Worm (Caenorhabditis elegans) whole organism, L1 larva: ENCODE results near the gene ZK856.18.
A peak's percentile ranks its signal among the peaks of the same experiment; 100 is the strongest.

Experiments
- aha-1 ChIP-seq: fragments of 150-350 bp; optimal IDR thresholded peaks from 2 replicates; lab custom pipeline; 2014; ENCODE audit warnings: missing biosample characterization, missing genetic modification characterization
- alr-1 ChIP-seq: fragments of 200-800 bp; sonication (Bioruptor generic); optimal IDR thresholded peaks from 2 replicates; lab custom pipeline; 2018; ENCODE audit warnings: borderline replicate concordance, mild to moderate bottlenecking, missing genetic modification characterization, missing compliant biosample characterization
- ama-1 ChIP-seq: fragments of 150-350 bp; optimal IDR thresholded peaks from 2 replicates; lab custom pipeline; 2014
- ceh-8 ChIP-seq: fragments of 200-800 bp; sonication (Bioruptor generic); optimal IDR thresholded peaks from 2 replicates; lab custom pipeline; 2018; ENCODE audit warnings: mild to moderate bottlenecking, missing genetic modification characterization, moderate library complexity, missing compliant biosample characterization
- ceh-82 ChIP-seq, 3 experiments: fragments of 150-350 bp in 1 of 3; sonication (generic microtip) in 2 of 3; optimal IDR thresholded peaks; 2 replicates each; lab custom pipeline; 2014 to 2017; ENCODE audit warnings: missing biosample characterization in 3 of 3, missing genetic modification characterization in 3 of 3
- ceh-90 ChIP-seq: sonication (generic microtip); optimal IDR thresholded peaks from 2 replicates; lab custom pipeline; 2016; ENCODE audit warnings: missing genetic modification characterization, missing compliant biosample characterization
- ces-1 ChIP-seq: fragments of 150-350 bp; optimal IDR thresholded peaks from 2 replicates; lab custom pipeline; 2014; ENCODE audit warnings: missing biosample characterization, missing genetic modification reagents, missing genetic modification characterization
- efl-1 ChIP-seq, 4 experiments: fragments of 150-350 bp; optimal IDR thresholded peaks in 3 of 4; peaks in 1 of 4; 1 replicate in 1 of 4; 2 replicates in 3 of 4; lab custom pipeline; 2014; ENCODE audit warnings: missing biosample characterization in 2 of 4, missing genetic modification characterization in 2 of 4, missing genetic modification reagents in 2 of 4
- efl-3 ChIP-seq: fragments of 200-800 bp; sonication (Bioruptor generic); optimal IDR thresholded peaks from 2 replicates; lab custom pipeline; 2018; ENCODE audit warnings: mild to moderate bottlenecking, missing genetic modification characterization, missing compliant biosample characterization
- egl-13 ChIP-seq: sonication (generic microtip); optimal IDR thresholded peaks from 2 replicates; lab custom pipeline; 2016; ENCODE audit warnings: missing genotype, missing genetic modification reagents, missing genetic modification characterization, missing compliant biosample characterization
- egl-27 ChIP-seq, 2 experiments: fragments of 150-350 bp in 1 of 2; sonication (generic microtip); optimal IDR thresholded peaks; 3 replicates each; lab custom pipeline; 2017 to 2018; ENCODE audit warnings: missing biosample characterization in 2 of 2, missing genetic modification characterization in 2 of 2, missing genetic modification reagents in 2 of 2
- elt-2 ChIP-seq: sonication (generic microtip); optimal IDR thresholded peaks from 2 replicates; lab custom pipeline; 2016; ENCODE audit warnings: missing genetic modification characterization, mild to moderate bottlenecking, inconsistent platforms, missing compliant biosample characterization, missing genetic modification reagents
- ets-5 ChIP-seq: fragments of 200-800 bp; sonication (Bioruptor generic); IDR thresholded peaks from 2 replicates; pipeline ENCODE4 v1.3.6; 2022; ENCODE audit warnings: missing genetic modification characterization, missing compliant biosample characterization
- fkh-10 ChIP-seq: sonication (generic microtip); optimal IDR thresholded peaks from 2 replicates; lab custom pipeline; 2017; ENCODE audit warnings: missing biosample characterization, missing genetic modification reagents, missing genetic modification characterization
- fkh-4 ChIP-seq: sonication (generic microtip); optimal IDR thresholded peaks from 2 replicates; lab custom pipeline; 2016; ENCODE audit warnings: missing compliant biosample characterization, missing genetic modification characterization, borderline replicate concordance
- fkh-8 ChIP-seq: sonication (generic microtip); optimal IDR thresholded peaks from 2 replicates; lab custom pipeline; 2016; ENCODE audit warnings: mild to moderate bottlenecking, missing genetic modification characterization, missing compliant biosample characterization
- fos-1 ChIP-seq: fragments of 150-350 bp; optimal IDR thresholded peaks from 2 replicates; lab custom pipeline; 2014; ENCODE audit warnings: missing biosample characterization, missing genetic modification characterization
- grh-1 ChIP-seq: fragments of 200-800 bp; sonication (Bioruptor generic); IDR thresholded peaks from 2 replicates; pipeline ENCODE4 v1.3.6; 2022; ENCODE audit warnings: missing genetic modification reagents, missing genetic modification characterization, missing compliant biosample characterization
- hlh-17 ChIP-seq: fragments of 200-800 bp; sonication (Bioruptor generic); optimal IDR thresholded peaks from 2 replicates; lab custom pipeline; 2018; ENCODE audit warnings: missing genetic modification characterization, mild to moderate bottlenecking, missing compliant biosample characterization, moderate library complexity, borderline replicate concordance
- hpl-2 ChIP-seq: fragments of 150-350 bp; optimal IDR thresholded peaks from 2 replicates; lab custom pipeline; 2014; ENCODE audit warnings: missing biosample characterization, missing genetic modification reagents, missing genetic modification characterization
- irx-1 ChIP-seq: sonication (generic microtip); optimal IDR thresholded peaks from 2 replicates; lab custom pipeline; 2016; ENCODE audit warnings: missing genetic modification characterization, missing compliant biosample characterization
- isw-1 ChIP-seq: fragments of 200-800 bp; sonication (Bioruptor generic); IDR thresholded peaks from 2 replicates; pipeline ENCODE4 v1.3.6; 2022; ENCODE audit warnings: missing genetic modification characterization, missing compliant biosample characterization
- lin-14 ChIP-seq: fragments of 200-800 bp; sonication (Bioruptor generic); optimal IDR thresholded peaks from 2 replicates; lab custom pipeline; 2018; ENCODE audit warnings: mild to moderate bottlenecking, missing genetic modification characterization, moderate library complexity, missing compliant biosample characterization
- lin-15B ChIP-seq: fragments of 150-350 bp; sonication (generic microtip); optimal IDR thresholded peaks from 3 replicates; lab custom pipeline; 2014; ENCODE audit warnings: missing biosample characterization, missing genetic modification characterization
- lir-3 ChIP-seq: sonication (generic microtip); optimal IDR thresholded peaks from 2 replicates; lab custom pipeline; 2016; ENCODE audit warnings: mild to moderate bottlenecking, missing genetic modification characterization, moderate library complexity, missing compliant biosample characterization; ENCODE audit not compliant: poor library complexity
- mab-9 ChIP-seq: fragments of 200-800 bp; sonication (Bioruptor generic); IDR thresholded peaks from 2 replicates; pipeline ENCODE4 v1.3.6; 2022; ENCODE audit warnings: missing genetic modification reagents, missing genetic modification characterization, missing compliant biosample characterization
- mef-2 ChIP-seq: fragments of 150-350 bp; optimal IDR thresholded peaks from 2 replicates; lab custom pipeline; 2014; ENCODE audit warnings: missing biosample characterization, missing genetic modification characterization
- nhr-11 ChIP-seq: fragments of 150-350 bp; optimal IDR thresholded peaks from 2 replicates; lab custom pipeline; 2014; ENCODE audit warnings: missing biosample characterization, missing genetic modification characterization
- nhr-12 ChIP-seq: sonication (generic microtip); optimal IDR thresholded peaks from 2 replicates; lab custom pipeline; 2017; ENCODE audit warnings: missing biosample characterization, missing genetic modification characterization
- nhr-19 ChIP-seq: fragments of 200-800 bp; sonication (Bioruptor generic); conservative IDR thresholded peaks from 2 replicates; pipeline ENCODE4 v1.3.6; 2022; ENCODE audit warnings: missing genetic modification characterization, missing compliant biosample characterization
- nhr-20 ChIP-seq: sonication (generic microtip); optimal IDR thresholded peaks from 2 replicates; lab custom pipeline; 2016; ENCODE audit warnings: mild to moderate bottlenecking, missing genetic modification characterization, missing compliant biosample characterization
- nhr-47 ChIP-seq: sonication (generic microtip); optimal IDR thresholded peaks from 2 replicates; lab custom pipeline; 2016; ENCODE audit warnings: mild to moderate bottlenecking, missing genetic modification characterization, moderate library complexity, missing compliant biosample characterization
- nhr-71 ChIP-seq: sonication (generic microtip); optimal IDR thresholded peaks from 2 replicates; lab custom pipeline; 2016; ENCODE audit warnings: mild to moderate bottlenecking, missing genetic modification characterization, moderate library complexity, missing compliant biosample characterization
- nhr-90 ChIP-seq: sonication (generic microtip); optimal IDR thresholded peaks from 2 replicates; lab custom pipeline; 2016; ENCODE audit warnings: mild to moderate bottlenecking, missing genetic modification characterization, missing compliant biosample characterization; ENCODE audit not compliant: poor library complexity
- pag-3 ChIP-seq: sonication (generic microtip); optimal IDR thresholded peaks from 2 replicates; lab custom pipeline; 2017; ENCODE audit warnings: missing genetic modification characterization, mild to moderate bottlenecking, missing compliant biosample characterization, antibody characterized with exemption, borderline replicate concordance; ENCODE audit not compliant: insufficient read depth
- pax-3 ChIP-seq: fragments of 200-800 bp; sonication (Bioruptor generic); optimal IDR thresholded peaks from 2 replicates; lab custom pipeline; 2018; ENCODE audit warnings: mild to moderate bottlenecking, missing genetic modification characterization, moderate library complexity, missing compliant biosample characterization
- pqm-1 ChIP-seq: sonication (generic microtip); optimal IDR thresholded peaks from 3 replicates; lab custom pipeline; 2017; ENCODE audit warnings: missing biosample characterization, missing genetic modification characterization
- rnt-1 ChIP-seq: sonication (generic microtip); optimal IDR thresholded peaks from 2 replicates; lab custom pipeline; 2016; ENCODE audit warnings: mild to moderate bottlenecking, missing genetic modification characterization, moderate library complexity, missing compliant biosample characterization
- skn-1 ChIP-seq: fragments of 150-350 bp; optimal IDR thresholded peaks from 2 replicates; lab custom pipeline; 2014; ENCODE audit warnings: missing biosample characterization, missing genetic modification characterization
- snu-23 ChIP-seq: sonication (generic microtip); optimal IDR thresholded peaks from 2 replicates; lab custom pipeline; 2016; ENCODE audit warnings: missing genetic modification characterization, missing compliant biosample characterization
- sup-37 ChIP-seq: fragments of 200-800 bp; sonication (Bioruptor generic); optimal IDR thresholded peaks from 2 replicates; lab custom pipeline; 2018; ENCODE audit warnings: mild to moderate bottlenecking, missing genetic modification characterization, missing compliant biosample characterization
- swsn-7 ChIP-seq: sonication (generic microtip); optimal IDR thresholded peaks from 2 replicates; lab custom pipeline; 2016; ENCODE audit warnings: missing genetic modification characterization, missing compliant biosample characterization
- unc-130 ChIP-seq: fragments of 150-350 bp; optimal IDR thresholded peaks from 2 replicates; lab custom pipeline; 2017; ENCODE audit warnings: missing biosample characterization, missing genetic modification characterization, inconsistent platforms
- unc-30 ChIP-seq: sonication (generic microtip); optimal IDR thresholded peaks from 2 replicates; lab custom pipeline; 2017; ENCODE audit warnings: missing biosample characterization, missing genetic modification characterization
- unc-62 ChIP-seq: fragments of 150-350 bp; optimal IDR thresholded peaks from 2 replicates; lab custom pipeline; 2014; ENCODE audit warnings: missing biosample characterization, missing genetic modification reagents, missing genetic modification characterization
- unc-86 ChIP-seq: sonication (generic microtip); optimal IDR thresholded peaks from 2 replicates; lab custom pipeline; 2016; ENCODE audit warnings: missing genetic modification characterization, missing compliant biosample characterization
- zip-4 ChIP-seq: fragments of 200-800 bp; sonication (Bioruptor generic); optimal IDR thresholded peaks from 2 replicates; lab custom pipeline; 2018; ENCODE audit warnings: mild to moderate bottlenecking, missing genetic modification characterization, moderate library complexity, missing compliant biosample characterization
- ztf-4 ChIP-seq: fragments of 150-350 bp; optimal IDR thresholded peaks from 2 replicates; lab custom pipeline; 2014; ENCODE audit warnings: missing biosample characterization, missing genetic modification characterization

ZK856.18 gene

ce11 chrV:10149728-10150127, 36.1 kb downstream of the ZK856.18 start, which contains the start of gene srsx-27:
Gene srsx-27 (plus strand): TSS chrV:10150028.
- TF ChIP-seq unc-62 (GFP tag; lab: Kevin White, UChicago) (no peak), pag-3 (tag; lab: Kevin White, UChicago) (no peak), pax-3 (tag; lab: Kevin White, UChicago) (no peak), skn-1 (tag; lab: Kevin White, UChicago) (no peak), grh-1 (GFP tag; lab: Robert Waterston, UW) (no peak), zip-4 (no peak), nhr-20 (tag; lab: Kevin White, UChicago) (no peak), fkh-4 (no peak), ama-1 (lab: Kevin White, UChicago) (no peak), isw-1 (GFP tag; lab: Robert Waterston, UW) (no peak)

ce11 chrV:10148352-10148751, 37.5 kb downstream of the ZK856.18 start, which contains the start of gene srsx-26:
Gene srsx-26 (plus strand): TSS chrV:10148652.
- TF ChIP-seq alr-1 (tag; lab: Kevin White, UChicago) (no peak), unc-130 (no peak), nhr-47 (peak; percentile 37), grh-1 (GFP tag; lab: Robert Waterston, UW) (no peak), ceh-8 (peak; percentile 51), egl-27 (tag; optimal IDR thresholded peaks at IDR 0.05; lab: Kevin White, UChicago) (no peak), unc-62 (GFP tag; lab: Kevin White, UChicago) (no peak), irx-1 (tag; lab: Kevin White, UChicago) (no peak), nhr-71 (tag; lab: Kevin White, UChicago) (peak; percentile 30), ces-1 (GFP tag; lab: Kevin White, UChicago) (no peak), aha-1 (no peak), isw-1 (GFP tag; lab: Robert Waterston, UW) (no peak), unc-30 (tag; lab: Kevin White, UChicago) (no peak), nhr-90 (tag; lab: Kevin White, UChicago) (no peak), hpl-2 (GFP tag; lab: Kevin White, UChicago) (no peak), mab-9 (GFP tag; lab: Robert Waterston, UW) (no peak), ceh-82 (tag; optimal IDR thresholded peaks at IDR 0.05; lab: Kevin White, UChicago) (no peak), sup-37 (GFP tag; lab: Kevin White, UChicago) (no peak), efl-3 (GFP tag; lab: Kevin White, UChicago) (no peak), lin-15B (tag; lab: Kevin White, UChicago) (no peak), ceh-90 (peak; percentile 14), fkh-8 (tag; lab: Kevin White, UChicago) (peak; percentile 56), unc-86 (tag; lab: Kevin White, UChicago) (no peak), pqm-1 (no peak), fkh-10 (GFP tag; lab: Kevin White, UChicago) (no peak), mef-2 (tag; lab: Kevin White, UChicago) (no peak), nhr-12 (no peak)

ce11 chrV:10146787-10147186, 39.0 kb downstream of the ZK856.18 start:
- TF ChIP-seq fkh-4, result no peak
- peak; percentile 9 for TF ChIP-seq snu-23
- TF ChIP-seq rnt-1 (tag; lab: Kevin White, UChicago), result peak; percentile 49
- TF ChIP-seq egl-27 (tag; optimal IDR thresholded peaks at IDR 0.05; lab: Kevin White, UChicago), result no peak
- TF ChIP-seq unc-130, result peak; percentile 38
- TF ChIP-seq efl-3 (GFP tag; lab: Kevin White, UChicago), result no peak
- no peak for TF ChIP-seq hlh-17 (GFP tag; lab: Kevin White, UChicago)
- peak; percentile 71 for TF ChIP-seq nhr-71 (tag; lab: Kevin White, UChicago)
- no peak for TF ChIP-seq efl-1 (optimal IDR thresholded peaks at IDR 0.05; lab: Kevin White, UChicago)
- TF ChIP-seq efl-1 (GFP tag; optimal IDR thresholded peaks at IDR 0.05 in 1 of 2; lab: Kevin White, UChicago), result no peak
- TF ChIP-seq swsn-7 (tag; lab: Kevin White, UChicago), result peak; percentile 8
- TF ChIP-seq nhr-19 (GFP tag; lab: Robert Waterston, UW), result peak; percentile 31; the same call in 1 of the 2 replicates
- no peak for TF ChIP-seq fos-1
- TF ChIP-seq lin-14 (GFP tag; lab: Kevin White, UChicago), result peak; percentile 64
- TF ChIP-seq lir-3, result no peak
- TF ChIP-seq ztf-4 (tag; lab: Kevin White, UChicago), result peak; percentile 15
- TF ChIP-seq ets-5 (GFP tag; lab: Robert Waterston, UW), result no peak
- TF ChIP-seq egl-13 (tag; lab: Kevin White, UChicago), result no peak
- no peak for TF ChIP-seq elt-2 (tag; lab: Kevin White, UChicago)
- no peak for TF ChIP-seq grh-1 (GFP tag; lab: Robert Waterston, UW)
- no peak for TF ChIP-seq nhr-11 (tag; lab: Kevin White, UChicago)
